Fruit fly (Drosophila melanogaster) ovary, adult (tissue): ENCODE results near the gene CG8188.

ENCODE experiments used
- CG17801 ChIP-seq: fragments of 200-800 bp; optimal IDR thresholded peaks from 2 replicates; lab custom pipeline; 2019; ENCODE audit warnings: missing biosample characterization, mild to moderate bottlenecking, missing genetic modification characterization, moderate library complexity; ENCODE audit not compliant: partially characterized antibody

The CG8188 gene

dm6 chrX:17712995-17713739 lies 10.3 kb upstream of the CG8188 start:
- TF ChIP-seq CG17801, result no peak

- TF ChIP-seq CG17801, result no peak
Observed at dm6 chrX:17712466-17712865, 9.6 kb upstream of the CG8188 start.

dm6 chrX:17711916-17712315 lies 9.1 kb upstream of the CG8188 start:
- no peak for TF ChIP-seq CG17801

- peak; percentile 4 for TF ChIP-seq CG17801
Observed at dm6 chrX:17710273-17711085, 7.7 kb upstream of the CG8188 start.

dm6 chrX:17709546-17710272 lies 6.9 kb upstream of the CG8188 start, which contains the start of the genes CG8173 and raskol:
TSS of gene CG8173 (minus strand) at chrX:17709653.
TSS of gene raskol (plus strand) at chrX:17710144.
- no peak for TF ChIP-seq CG17801

- no peak for TF ChIP-seq CG17801
Observed at dm6 chrX:17708843-17709242, 6.0 kb upstream of the CG8188 start.

dm6 chrX:17707691-17708090 lies 4.9 kb upstream of the CG8188 start:
- no peak for TF ChIP-seq CG17801

- peak; percentile 95 for TF ChIP-seq CG17801
Observed at dm6 chrX:17698864-17699504, 3.8 kb downstream of the CG8188 start.

- no peak for TF ChIP-seq CG17801
Observed at dm6 chrX:17698436-17698835, 4.4 kb downstream of the CG8188 start, which contains the start of gene chas. TSS of gene chas (minus strand) at chrX:17698730.

- no peak for TF ChIP-seq CG17801
Observed at dm6 chrX:17697703-17698145, 5.1 kb downstream of the CG8188 start.

dm6 chrX:17697266-17697665 lies 5.6 kb downstream of the CG8188 start:
- TF ChIP-seq CG17801, result no peak

- TF ChIP-seq CG17801, result no peak
Observed at dm6 chrX:17696637-17697036, 6.2 kb downstream of the CG8188 start.

dm6 chrX:17695641-17696040 lies 7.2 kb downstream of the CG8188 start:
- TF ChIP-seq CG17801, result no peak

dm6 chrX:17694873-17695446 lies 7.9 kb downstream of the CG8188 start:
- no peak for TF ChIP-seq CG17801

- peak; percentile 71 for TF ChIP-seq CG17801
Observed at dm6 chrX:17693981-17694872, 8.6 kb downstream of the CG8188 start.
